Fruit fly (Drosophila melanogaster): ENCODE measurements around the gene Gr39a.

- TF ChIP-seq EcR (GFP tag; optimal IDR thresholded peaks at IDR 0.05) (peak; percentile 33 to 79), psq (optimal IDR thresholded peaks at IDR 0.05) (no peak), usp (GFP tag; optimal IDR thresholded peaks at IDR 0.05) (no peak), CG8478 (optimal IDR thresholded peaks at IDR 0.05) (no peak)
Measured at dm6 chr2L:21250519-21251336, 39.8 kb upstream of the Gr39a start.
